Worm (Caenorhabditis elegans): ENCODE measurements around the gene nstp-10.

- TF ChIP-seq zag-1 (tag; optimal IDR thresholded peaks at IDR 0.05) (no peak), egl-27 (tag; optimal IDR thresholded peaks at IDR 0.05) (no peak), unc-62 (GFP tag; optimal IDR thresholded peaks at IDR 0.05) (no peak), tbx-2 (tag; optimal IDR thresholded peaks at IDR 0.05) (no peak), ztf-11 (tag; optimal IDR thresholded peaks at IDR 0.05) (no peak), ZK546.5 (tag; optimal IDR thresholded peaks at IDR 0.05) (no peak), elt-3 (tag; optimal IDR thresholded peaks at IDR 0.05) (no peak), nhr-11 (tag; optimal IDR thresholded peaks at IDR 0.05) (no peak), mml-1 (tag; optimal IDR thresholded peaks at IDR 0.05) (no peak), nhr-76 (tag; optimal IDR thresholded peaks at IDR 0.05) (no peak), aly-2 (tag; optimal IDR thresholded peaks at IDR 0.05) (no peak), nhr-237 (tag; optimal IDR thresholded peaks at IDR 0.05) (no peak), ceh-9 (tag; optimal IDR thresholded peaks at IDR 0.05) (no peak), nhr-25 (tag; optimal IDR thresholded peaks at IDR 0.05) (no peak)
These were observed 38.0 kb upstream of the nstp-10 start for ce11 chrV:9587619-9588018.
